Fruit fly (Drosophila melanogaster): Measurements from ENCODE around the gene CG32024.

The CG32024 gene

dm6 chr3L:8823730-8824374 is 16.5 kb downstream of the CG32024 start (continued):
- no peak for TF ChIP-seq tna (GFP tag; IDR thresholded peaks at IDR 0.05; ENCODE audit: partially characterized antibody)
- no peak for TF ChIP-seq ewg (GFP tag; optimal IDR thresholded peaks at IDR 0.05)
- peak; percentile 1 for TF ChIP-seq CG12155 (GFP tag; optimal IDR thresholded peaks at IDR 0.05)
- TF ChIP-seq Gug (GFP tag; IDR thresholded peaks at IDR 0.05): peak; percentile 44; the same call in 1 of the 4 replicates
- no peak for TF ChIP-seq Eip74EF (GFP tag; optimal IDR thresholded peaks at IDR 0.05)
- TF ChIP-seq CG11560 (tag; IDR thresholded peaks at IDR 0.05): no peak
- no peak for TF ChIP-seq Sry-β (GFP tag; optimal IDR thresholded peaks at IDR 0.05)
- TF ChIP-seq pnt (GFP tag; optimal IDR thresholded peaks at IDR 0.05): no peak
- peak; percentile 14; the same call in 1 of the 2 replicates for TF ChIP-seq Rfx (GFP tag; IDR thresholded peaks at IDR 0.05)
- TF ChIP-seq CG34422 (GFP tag; IDR thresholded peaks at IDR 0.05): peak; percentile 66; the same call in 1 of the 3 replicates
- no peak for TF ChIP-seq D19B (GFP tag; optimal IDR thresholded peaks at IDR 0.05)
- TF ChIP-seq CG9797 (GFP tag; optimal IDR thresholded peaks at IDR 0.05): no peak
- TF ChIP-seq CG15073 (GFP tag; optimal IDR thresholded peaks at IDR 0.05): no peak
- no peak for TF ChIP-seq HmgZ (tag; optimal IDR thresholded peaks at IDR 0.05)
- peak; percentile 26 for TF ChIP-seq Mad (GFP tag; optimal IDR thresholded peaks at IDR 0.05)
- TF ChIP-seq CG17612 (GFP tag; IDR thresholded peaks at IDR 0.05): 0 out of 2 replicates have a peak, but pooled peaks have one; percentile 27
- TF ChIP-seq esg (GFP tag; conservative IDR thresholded peaks at IDR 0.05): peak; percentile 49
- peak; percentile 29; the same call in 1 of the 2 replicates for TF ChIP-seq CG11247 (GFP tag; IDR thresholded peaks at IDR 0.05)
- no peak for TF ChIP-seq gsb-n (tag; optimal IDR thresholded peaks at IDR 0.05)
- no peak for TF ChIP-seq hbn (GFP tag; IDR thresholded peaks at IDR 0.05; ENCODE audit: partially characterized antibody)
- no peak for TF ChIP-seq kah (GFP tag; optimal IDR thresholded peaks at IDR 0.05)
- TF ChIP-seq bsh (GFP tag; optimal IDR thresholded peaks at IDR 0.05): peak; percentile 16 to 80
- TF ChIP-seq HLH54F (GFP tag; optimal IDR thresholded peaks at IDR 0.05): no peak
- TF ChIP-seq Lim3 (GFP tag; IDR thresholded peaks at IDR 0.05): no peak
- peak; percentile 27 for TF ChIP-seq CG8089 (GFP tag; optimal IDR thresholded peaks at IDR 0.05)
- TF ChIP-seq HLH3B (GFP tag; IDR thresholded peaks at IDR 0.05): peak; percentile 57; the same call in 1 of the 2 replicates
- TF ChIP-seq CG6654 (GFP tag; optimal IDR thresholded peaks at IDR 0.05): no peak
- TF ChIP-seq Ravus (GFP tag; IDR thresholded peaks at IDR 0.05): no peak
- TF ChIP-seq Trl (optimal IDR thresholded peaks at IDR 0.05): no peak
- TF ChIP-seq Trl (GFP tag; optimal IDR thresholded peaks at IDR 0.05): no peak
- TF ChIP-seq CG5953 (GFP tag; IDR thresholded peaks at IDR 0.05): 0 out of 2 replicates have a peak, but pooled peaks have one; percentile 17
- TF ChIP-seq bigmax (GFP tag; optimal IDR thresholded peaks at IDR 0.05): no peak
- no peak for TF ChIP-seq CG1832 (GFP tag; optimal IDR thresholded peaks at IDR 0.05)
- no peak for TF ChIP-seq cg (GFP tag; optimal IDR thresholded peaks at IDR 0.05)
- peak; percentile 55 for TF ChIP-seq CG18599 (GFP tag; optimal IDR thresholded peaks at IDR 0.05)
- no peak for TF ChIP-seq CG3995 (GFP tag; optimal IDR thresholded peaks at IDR 0.05)
- no peak for TF ChIP-seq sqz (GFP tag; optimal IDR thresholded peaks at IDR 0.05)
- TF ChIP-seq Lhr (GFP tag; optimal IDR thresholded peaks at IDR 0.05): no peak
- no peak for TF ChIP-seq CG31224 (GFP tag; IDR thresholded peaks at IDR 0.05)
- no peak for TF ChIP-seq CG16779 (GFP tag; IDR thresholded peaks at IDR 0.05)
- TF ChIP-seq Usf (GFP tag; optimal IDR thresholded peaks at IDR 0.05): peak; percentile 4
- no peak for TF ChIP-seq MBD-R2 (GFP tag; IDR thresholded peaks at IDR 0.05)
- no peak for TF ChIP-seq sug (tag; optimal IDR thresholded peaks at IDR 0.05)
- TF ChIP-seq CG7963 (GFP tag; IDR thresholded peaks at IDR 0.05; ENCODE audit: partially characterized antibody): no peak
- no peak for TF ChIP-seq Meics (GFP tag; optimal IDR thresholded peaks at IDR 0.05)
- TF ChIP-seq CG32532 (GFP tag; IDR thresholded peaks at IDR 0.05): peak; percentile 44; the same call in 1 of the 2 replicates
- no peak for TF ChIP-seq scrt (GFP tag; optimal IDR thresholded peaks at IDR 0.05)
- no peak for TF ChIP-seq trh (GFP tag; optimal IDR thresholded peaks at IDR 0.05)
- TF ChIP-seq D (optimal IDR thresholded peaks at IDR 0.05): no peak
- peak; percentile 45 for TF ChIP-seq D (GFP tag; optimal IDR thresholded peaks at IDR 0.05)

Data from whole organism, embryonic.